Fruit fly (Drosophila melanogaster) whole organism, embryonic: ENCODE measurements around the gene CG42512.

Source experiments
- Abd-B ChIP-seq: fragments of 200-800 bp; sonication (Bioruptor generic); optimal IDR thresholded peaks from 2 replicates; lab custom pipeline; 2018; ENCODE audit warnings: missing biosample characterization, mild to moderate bottlenecking, missing genetic modification characterization, moderate library complexity
- Atf-2 ChIP-seq: fragments of 200-800 bp; sonication (Bioruptor generic); optimal IDR thresholded peaks from 2 replicates; lab custom pipeline; 2016; ENCODE audit warnings: missing biosample characterization, missing genetic modification characterization
- Bdp1 ChIP-seq: fragments of 200-800 bp; sonication (Bioruptor generic); optimal IDR thresholded peaks from 3 replicates; lab custom pipeline; 2016; ENCODE audit warnings: missing biosample characterization, missing genetic modification characterization
- Bgb ChIP-seq: fragments of 200-800 bp; sonication (Bioruptor generic); IDR thresholded peaks from 2 replicates; pipeline ENCODE4 v1.3.6; 2022; ENCODE audit warnings: missing biosample characterization, missing genetic modification characterization; ENCODE audit not compliant: partially characterized antibody
- C15 ChIP-seq: fragments of 200-800 bp; sonication (Bioruptor generic); IDR thresholded peaks from 3 replicates; pipeline ENCODE4 v1.3.6; 2022; ENCODE audit warnings: missing biosample characterization, missing genetic modification characterization
- CG11695 ChIP-seq: fragments of 200-800 bp; sonication (Bioruptor generic); IDR thresholded peaks from 3 replicates; pipeline ENCODE4 v1.3.6; 2022; ENCODE audit warnings: missing biosample characterization, missing genetic modification characterization
- CG12071 ChIP-seq: fragments of 200-800 bp; sonication (Bioruptor generic); optimal IDR thresholded peaks from 3 replicates; lab custom pipeline; 2018; ENCODE audit warnings: missing biosample characterization, mild to moderate bottlenecking, missing genetic modification characterization
- CG13123 ChIP-seq: fragments of 200-800 bp; sonication (Bioruptor generic); optimal IDR thresholded peaks from 2 replicates; lab custom pipeline; 2016; ENCODE audit warnings: missing biosample characterization, missing genetic modification characterization
- CG14710 ChIP-seq: fragments of 200-800 bp; sonication (Bioruptor generic); optimal IDR thresholded peaks from 3 replicates; lab custom pipeline; 2019; ENCODE audit warnings: missing biosample characterization, mild to moderate bottlenecking, missing genetic modification characterization, moderate library complexity
- CG16863 ChIP-seq: fragments of 200-800 bp; sonication (Bioruptor generic); optimal IDR thresholded peaks from 3 replicates; lab custom pipeline; 2016; ENCODE audit warnings: missing biosample characterization, missing genetic modification characterization
- CG18262 ChIP-seq: fragments of 200-800 bp; optimal IDR thresholded peaks from 3 replicates; lab custom pipeline; 2019; ENCODE audit warnings: missing biosample characterization, mild to moderate bottlenecking, missing genetic modification characterization, moderate library complexity
- CG18619 ChIP-seq: fragments of 200-800 bp; sonication (Bioruptor generic); optimal IDR thresholded peaks from 3 replicates; lab custom pipeline; 2017; ENCODE audit warnings: missing biosample characterization, mild to moderate bottlenecking, missing genetic modification characterization
- CG18764 ChIP-seq: fragments of 200-800 bp; sonication (Bioruptor generic); optimal IDR thresholded peaks from 3 replicates; lab custom pipeline; 2016; ENCODE audit warnings: missing biosample characterization, missing genetic modification characterization
- CG2889 ChIP-seq: fragments of 200-800 bp; sonication (Bioruptor generic); IDR thresholded peaks from 3 replicates; pipeline ENCODE4 v1.3.6; 2022; ENCODE audit warnings: missing biosample characterization, missing genetic modification characterization
- CG31365 ChIP-seq: fragments of 200-800 bp; sonication (Bioruptor generic); optimal IDR thresholded peaks from 2 replicates; lab custom pipeline; 2018; ENCODE audit warnings: missing biosample characterization, mild to moderate bottlenecking, missing genetic modification characterization
- CG5953 ChIP-seq: fragments of 200-800 bp; sonication (Bioruptor generic); IDR thresholded peaks from 2 replicates; pipeline ENCODE4 v1.3.6; 2022; ENCODE audit warnings: missing biosample characterization, missing genetic modification characterization
- CG6654 ChIP-seq: fragments of 200-800 bp; sonication (Bioruptor generic); optimal IDR thresholded peaks from 2 replicates; lab custom pipeline; 2017; ENCODE audit warnings: missing biosample characterization, mild to moderate bottlenecking, missing genetic modification characterization
- CG7963 ChIP-seq: fragments of 200-800 bp; sonication (Bioruptor generic); IDR thresholded peaks from 3 replicates; pipeline ENCODE4 v1.3.6; 2022; ENCODE audit warnings: missing biosample characterization, missing genetic modification characterization; ENCODE audit not compliant: partially characterized antibody
- CG9932 ChIP-seq: fragments of 200-800 bp; sonication (Bioruptor generic); IDR thresholded peaks from 2 replicates; pipeline ENCODE4 v1.3.6; 2022; ENCODE audit warnings: missing biosample characterization, missing genetic modification characterization
- CrebB ChIP-seq: fragments of 200-800 bp; sonication (Bioruptor generic); optimal IDR thresholded peaks from 3 replicates; lab custom pipeline; 2018; ENCODE audit warnings: missing biosample characterization, mild to moderate bottlenecking, missing genetic modification characterization
- Gsc ChIP-seq: fragments of 200-800 bp; sonication (Bioruptor generic); IDR thresholded peaks from 2 replicates; pipeline ENCODE4 v1.3.6; 2022; ENCODE audit warnings: missing biosample characterization, missing genetic modification characterization
- H15 ChIP-seq: fragments of 200-800 bp; sonication (Bioruptor generic); IDR thresholded peaks from 3 replicates; pipeline ENCODE4 v1.3.6; 2022; ENCODE audit warnings: missing biosample characterization, missing genetic modification characterization
- H2.0 ChIP-seq: fragments of 200-800 bp; sonication (Bioruptor generic); IDR thresholded peaks from 2 replicates; pipeline ENCODE4 v1.3.6; 2022; ENCODE audit warnings: missing biosample characterization, missing genetic modification characterization
- Lpt ChIP-seq: fragments of >200 bp; optimal IDR thresholded peaks from 2 replicates; lab custom pipeline; 2018; ENCODE audit warnings: missing biosample characterization, missing genetic modification characterization
- Mes4 ChIP-seq: fragments of 200-800 bp; sonication (Bioruptor generic); optimal IDR thresholded peaks from 2 replicates; lab custom pipeline; 2016; ENCODE audit warnings: missing biosample characterization, missing genetic modification characterization
- Poxn ChIP-seq: fragments of 200-800 bp; sonication (Bioruptor generic); IDR thresholded peaks from 2 replicates; pipeline ENCODE4 v1.3.6; 2022; ENCODE audit warnings: missing biosample characterization, missing genetic modification characterization
- Rfx ChIP-seq: fragments of 200-800 bp; sonication (Bioruptor generic); IDR thresholded peaks from 2 replicates; pipeline ENCODE4 v1.3.6; 2022; ENCODE audit warnings: missing biosample characterization, missing genetic modification characterization
- Sry-β ChIP-seq: fragments of 200-800 bp; sonication (Bioruptor generic); optimal IDR thresholded peaks from 2 replicates; lab custom pipeline; 2018; ENCODE audit warnings: missing biosample characterization, mild to moderate bottlenecking, missing genetic modification characterization, moderate library complexity
- Trl ChIP-seq, 3 experiments: fragments of >200 bp in 2 of 3; fragments of 200-800 bp in 1 of 3; sonication (Bioruptor generic) in 1 of 3; optimal IDR thresholded peaks; 2 replicates in 1 of 3; 3 replicates in 2 of 3; lab custom pipeline; 2016 to 2017; ENCODE audit warnings: missing biosample characterization in 1 of 3, missing genetic modification characterization in 1 of 3
- Xrp1 ChIP-seq: fragments of 200-800 bp; sonication (Bioruptor generic); IDR thresholded peaks from 2 replicates; pipeline ENCODE4 v1.3.6; 2022; ENCODE audit warnings: missing biosample characterization, missing genetic modification characterization
- amos ChIP-seq: fragments of 200-800 bp; sonication (Bioruptor generic); IDR thresholded peaks from 2 replicates; pipeline ENCODE4 v1.3.6; 2022; ENCODE audit warnings: missing biosample characterization, missing genetic modification characterization; ENCODE audit not compliant: partially characterized antibody
- ase ChIP-seq: fragments of 200-800 bp; sonication (Bioruptor generic); IDR thresholded peaks from 3 replicates; pipeline ENCODE4 v1.3.6; 2022; ENCODE audit warnings: missing biosample characterization, missing genetic modification characterization
- ato ChIP-seq: fragments of 200-800 bp; sonication (Bioruptor generic); IDR thresholded peaks from 2 replicates; pipeline ENCODE4 v1.3.6; 2022; ENCODE audit warnings: missing biosample characterization, missing genetic modification characterization; ENCODE audit not compliant: partially characterized antibody
- corto ChIP-seq: fragments of 200-800 bp; sonication (Bioruptor generic); optimal IDR thresholded peaks from 2 replicates; lab custom pipeline; 2016; ENCODE audit warnings: missing biosample characterization, mild to moderate bottlenecking, missing genetic modification characterization, moderate library complexity
- crc ChIP-seq: fragments of 200-800 bp; sonication (Bioruptor generic); optimal IDR thresholded peaks from 2 replicates; lab custom pipeline; 2016; ENCODE audit warnings: missing biosample characterization, missing genetic modification characterization
- dm ChIP-seq: fragments of 200-800 bp; sonication (Bioruptor generic); optimal IDR thresholded peaks from 3 replicates; lab custom pipeline; 2016; ENCODE audit warnings: missing biosample characterization, missing genetic modification characterization
- dmrt99B ChIP-seq: fragments of 200-800 bp; sonication (Bioruptor generic); optimal IDR thresholded peaks from 2 replicates; lab custom pipeline; 2018; ENCODE audit warnings: missing biosample characterization, mild to moderate bottlenecking, missing genetic modification characterization, moderate library complexity
- exex ChIP-seq: fragments of 200-800 bp; sonication (Bioruptor generic); optimal IDR thresholded peaks from 4 replicates; lab custom pipeline; 2018; ENCODE audit warnings: missing biosample characterization, mild to moderate bottlenecking, missing genetic modification characterization, moderate library complexity
- ftz-f1 ChIP-seq: fragments of 200-800 bp; sonication (Bioruptor generic); optimal IDR thresholded peaks from 2 replicates; lab custom pipeline; 2016; ENCODE audit warnings: missing biosample characterization, missing genetic modification characterization
- fu2 ChIP-seq: fragments of 200-800 bp; sonication (Bioruptor generic); optimal IDR thresholded peaks from 2 replicates; lab custom pipeline; 2016; ENCODE audit warnings: missing biosample characterization, missing genetic modification characterization
- gcm ChIP-seq: fragments of 200-800 bp; sonication (Bioruptor generic); optimal IDR thresholded peaks from 2 replicates; lab custom pipeline; 2019; ENCODE audit warnings: missing biosample characterization, mild to moderate bottlenecking, missing genetic modification characterization, moderate library complexity
- grau ChIP-seq: fragments of 200-800 bp; optimal IDR thresholded peaks from 3 replicates; lab custom pipeline; 2019; ENCODE audit warnings: missing biosample characterization, mild to moderate bottlenecking, missing genetic modification characterization, moderate library complexity
- hth ChIP-seq: fragments of >200 bp; optimal IDR thresholded peaks from 2 replicates; lab custom pipeline; 2017; ENCODE audit warnings: inconsistent platforms
- insv ChIP-seq, 2 experiments: fragments of 200-800 bp; sonication (Bioruptor generic); optimal IDR thresholded peaks; 3 replicates each; lab custom pipeline; 2016 to 2018; ENCODE audit warnings: missing biosample characterization in 2 of 2, missing genetic modification characterization in 2 of 2
- jigr1 ChIP-seq: fragments of 200-800 bp; sonication (Bioruptor generic); IDR thresholded peaks from 3 replicates; pipeline ENCODE4 v1.3.6; 2022; ENCODE audit warnings: missing biosample characterization, missing genetic modification characterization
- kni ChIP-seq: fragments of 200-800 bp; sonication (Bioruptor generic); optimal IDR thresholded peaks from 3 replicates; lab custom pipeline; 2017; ENCODE audit warnings: mild to moderate bottlenecking, missing biosample characterization, missing genetic modification reagents, missing genetic modification characterization
- slou ChIP-seq: fragments of 200-800 bp; sonication (Bioruptor generic); optimal IDR thresholded peaks from 3 replicates; lab custom pipeline; 2016; ENCODE audit warnings: missing biosample characterization, missing genetic modification characterization
- sna ChIP-seq: fragments of 200-800 bp; sonication (Bioruptor generic); IDR thresholded peaks from 2 replicates; pipeline ENCODE4 v1.3.6; 2022; ENCODE audit warnings: missing biosample characterization, missing genetic modification characterization; ENCODE audit not compliant: partially characterized antibody
- sr ChIP-seq: fragments of 200-800 bp; sonication (Bioruptor generic); IDR thresholded peaks from 3 replicates; pipeline ENCODE4 v1.3.6; 2022; ENCODE audit warnings: missing biosample characterization, missing genetic modification characterization
- stc ChIP-seq: fragments of 200-800 bp; sonication (Bioruptor generic); IDR thresholded peaks from 2 replicates; pipeline ENCODE4 v1.3.6; 2022; ENCODE audit warnings: missing biosample characterization, missing genetic modification characterization
- tup ChIP-seq: fragments of 200-800 bp; sonication (Bioruptor generic); optimal IDR thresholded peaks from 2 replicates; lab custom pipeline; 2016; ENCODE audit warnings: missing biosample characterization, mild to moderate bottlenecking, missing genetic modification characterization, moderate library complexity
- vvl ChIP-seq: fragments of 200-800 bp; sonication (Bioruptor generic); IDR thresholded peaks from 2 replicates; pipeline ENCODE4 v1.3.6; 2022; ENCODE audit warnings: missing biosample characterization, missing genetic modification characterization

The CG42512 gene

DNA sequence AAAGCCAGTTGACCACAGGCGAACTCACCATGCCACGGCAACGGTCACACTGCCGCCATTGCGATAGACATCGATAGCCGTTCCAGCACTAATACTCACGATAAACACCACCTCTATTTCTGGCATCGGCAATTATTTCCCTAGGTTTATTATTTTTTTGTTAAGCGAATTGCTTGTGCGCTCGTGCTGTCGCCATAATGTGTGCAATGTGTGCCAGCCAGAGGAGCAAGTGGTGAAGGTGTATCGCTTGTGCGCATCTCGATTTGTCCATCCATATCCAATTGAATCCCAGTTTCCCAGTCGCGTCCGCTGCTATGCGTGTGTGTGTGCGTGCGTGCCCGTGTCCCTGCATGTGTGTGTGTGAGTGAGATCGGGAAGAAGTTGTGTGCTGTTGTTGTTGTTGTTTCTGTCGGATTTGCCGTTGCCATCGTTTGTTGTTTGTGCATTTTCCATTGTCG is 40.5 kb upstream of the CG42512 start, which contains the start of gene mbt (continued):
- no peak for TF ChIP-seq Xrp1 (GFP tag; lab: Robert Waterston, UW)
- TF ChIP-seq Mes4, result no peak
- TF ChIP-seq ato (GFP tag; lab: Robert Waterston, UW), result peak; percentile 83
- peak; percentile 6 for TF ChIP-seq dm (GFP tag; lab: Kevin White, UChicago)
- no peak for TF ChIP-seq slou (GFP tag; lab: Kevin White, UChicago)
- no peak for TF ChIP-seq C15 (GFP tag; lab: Robert Waterston, UW)
- TF ChIP-seq Bgb (GFP tag; lab: Robert Waterston, UW), result peak; percentile 95
- peak; percentile 35; the same call in 1 of the 2 replicates for TF ChIP-seq CG9932 (GFP tag; lab: Robert Waterston, UW)
- TF ChIP-seq Rfx (GFP tag; lab: Robert Waterston, UW), result peak; percentile 48
- TF ChIP-seq Atf-2 (GFP tag; lab: Kevin White, UChicago), result no peak
- TF ChIP-seq CG18764, result no peak
- no peak for TF ChIP-seq hth (lab: Kevin White, UChicago)
- TF ChIP-seq dmrt99B (tag; lab: Kevin White, UChicago), result no peak
- TF ChIP-seq gcm (GFP tag; lab: Kevin White, UChicago), result no peak
- TF ChIP-seq crc, result no peak
- peak; percentile 96 for TF ChIP-seq amos (GFP tag; lab: Robert Waterston, UW)
- no peak for TF ChIP-seq Bdp1
- peak; percentile 67 for TF ChIP-seq CG14710 (tag; lab: Kevin White, UChicago)
- no peak for TF ChIP-seq stc (GFP tag; lab: Robert Waterston, UW)
- no peak for TF ChIP-seq fu2 (GFP tag; lab: Kevin White, UChicago)
- no peak for TF ChIP-seq CG2889
- TF ChIP-seq H2.0, result no peak
- peak; percentile 11 for TF ChIP-seq CrebB (tag; lab: Kevin White, UChicago)
- no peak for TF ChIP-seq corto (GFP tag; lab: Kevin White, UChicago)
- no peak for TF ChIP-seq CG31365
- TF ChIP-seq CG6654, result no peak
- no peak for TF ChIP-seq Abd-B (GFP tag; lab: Kevin White, UChicago)
- no peak for TF ChIP-seq Gsc (GFP tag; lab: Robert Waterston, UW)
- peak; percentile 86 for TF ChIP-seq CG7963
- no peak for TF ChIP-seq sr (GFP tag; lab: Robert Waterston, UW)
- no peak for TF ChIP-seq Trl (optimal IDR thresholded peaks at IDR 0.05; lab: Kevin White, UChicago)
- peak; percentile 12 for TF ChIP-seq Trl (GFP tag; optimal IDR thresholded peaks at IDR 0.05; lab: Kevin White, UChicago)
- no peak for TF ChIP-seq CG18262 (tag; lab: Kevin White, UChicago)
- TF ChIP-seq Lpt, result no peak
- TF ChIP-seq ftz-f1 (GFP tag; lab: Kevin White, UChicago), result peak; percentile 19
- no peak for TF ChIP-seq Sry-β
- no peak for TF ChIP-seq CG18619
- TF ChIP-seq exex (tag; lab: Kevin White, UChicago), result no peak
- TF ChIP-seq H15 (GFP tag; lab: Robert Waterston, UW), result no peak
- TF ChIP-seq CG13123 (GFP tag; lab: Kevin White, UChicago), result no peak
- peak in 1 of 2 experiments; percentile 56 for TF ChIP-seq insv (GFP tag; optimal IDR thresholded peaks at IDR 0.05; lab: Kevin White, UChicago)
- peak; percentile 74 for TF ChIP-seq sna (GFP tag; lab: Robert Waterston, UW)
- TF ChIP-seq CG12071 (GFP tag; lab: Kevin White, UChicago), result no peak
- TF ChIP-seq CG16863 (GFP tag; lab: Kevin White, UChicago), result peak; percentile 8
- no peak for TF ChIP-seq tup (GFP tag; lab: Kevin White, UChicago)
- no peak for TF ChIP-seq CG5953 (GFP tag; lab: Robert Waterston, UW)
- TF ChIP-seq vvl (GFP tag; lab: Robert Waterston, UW), result no peak
- TF ChIP-seq Poxn (GFP tag; lab: Robert Waterston, UW), result no peak
- TF ChIP-seq ase, result no peak
- no peak for TF ChIP-seq jigr1
- TF ChIP-seq grau, result peak; percentile 20
- no peak for TF ChIP-seq kni (GFP tag; lab: Kevin White, UChicago)
- no peak for TF ChIP-seq CG11695 (GFP tag; lab: Robert Waterston, UW)
